Worm (Caenorhabditis elegans) whole organism, mixed stage, embryonic: ENCODE results near the gene Y54G2A.10.

Experiments
- nhr-76 ChIP-seq: sonication (generic microtip); optimal IDR thresholded peaks from 2 replicates; lab custom pipeline; 2017; ENCODE audit warnings: missing biosample characterization, missing genetic modification characterization
- ztf-11 ChIP-seq: fragments of 150-350 bp; optimal IDR thresholded peaks from 2 replicates; lab custom pipeline; 2014; ENCODE audit warnings: missing biosample characterization, missing genetic modification characterization

- TF ChIP-seq ztf-11 (tag; lab: Kevin White, UChicago), result no peak
- no peak for TF ChIP-seq nhr-76
Observed at ce11 chrIV:2823446-2823845, 24.0 kb downstream of the Y54G2A.10 start, which contains the start of gene clec-80.
